Fruit fly (Drosophila melanogaster): ENCODE measurements around the gene CG9795.

The CG9795 gene

DNA sequence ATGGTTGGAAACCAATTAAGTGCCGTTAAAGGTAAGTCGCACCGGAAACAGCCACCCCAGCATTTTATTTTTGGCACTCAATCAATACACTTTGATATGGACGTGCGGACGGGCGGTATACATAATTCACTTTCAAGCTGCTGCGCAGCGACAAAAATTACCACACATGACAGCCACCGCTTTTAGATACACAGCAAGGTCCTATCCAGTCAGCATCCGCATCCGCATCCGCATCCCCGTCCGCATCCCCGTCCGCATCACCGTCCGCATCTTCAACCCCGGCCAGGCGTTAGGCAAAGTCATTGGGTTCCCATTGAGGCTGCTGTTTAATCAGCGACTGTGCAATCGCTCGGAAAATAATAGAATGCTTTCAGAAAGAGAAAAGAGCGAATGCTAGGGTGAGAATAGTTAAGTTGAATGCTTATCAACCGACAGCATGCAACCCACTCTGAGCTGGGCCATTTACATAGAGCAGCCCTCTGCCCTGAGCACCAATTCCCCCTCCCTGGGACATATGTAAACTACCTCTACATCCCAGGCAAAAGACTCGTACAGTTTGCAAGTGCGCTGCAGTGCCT is 35.0 kb upstream of the CG9795 start:
- no peak for TF ChIP-seq gl (tag; optimal IDR thresholded peaks at IDR 0.05)
- TF ChIP-seq rn (GFP tag; IDR thresholded peaks at IDR 0.05) = no peak
- no peak for TF ChIP-seq Snoo (tag; optimal IDR thresholded peaks at IDR 0.05)
- no peak for TF ChIP-seq D1 (tag; optimal IDR thresholded peaks at IDR 0.05)
- no peak for TF ChIP-seq CG13204 (GFP tag; optimal IDR thresholded peaks at IDR 0.05)
- no peak for TF ChIP-seq CG4496 (GFP tag; IDR thresholded peaks at IDR 0.05)
- no peak for TF ChIP-seq CG10348 (GFP tag; IDR thresholded peaks at IDR 0.05)
- no peak for TF ChIP-seq CG9948 (tag; optimal IDR thresholded peaks at IDR 0.05)
- no peak for TF ChIP-seq CG8301 (tag; optimal IDR thresholded peaks at IDR 0.05)
- TF ChIP-seq EcR (GFP tag; optimal IDR thresholded peaks at IDR 0.05) = no peak
- no peak for TF ChIP-seq CG8159 (tag; optimal IDR thresholded peaks at IDR 0.05)
- no peak for TF ChIP-seq fd96Ca (GFP tag; IDR thresholded peaks at IDR 0.05)
- no peak for TF ChIP-seq CG15710 (tag; optimal IDR thresholded peaks at IDR 0.05)
- no peak for TF ChIP-seq CG12605 (GFP tag; IDR thresholded peaks at IDR 0.05)
- TF ChIP-seq CG17806 (tag; optimal IDR thresholded peaks at IDR 0.05) = no peak

- TF ChIP-seq EcR (GFP tag; optimal IDR thresholded peaks at IDR 0.05) = no peak
- TF ChIP-seq gl (tag; optimal IDR thresholded peaks at IDR 0.05) = peak; percentile 7
- no peak for TF ChIP-seq CG13204 (GFP tag; optimal IDR thresholded peaks at IDR 0.05)
Measured at dm6 chr3R:4291289-4291688, 28.2 kb upstream of the CG9795 start.

DNA sequence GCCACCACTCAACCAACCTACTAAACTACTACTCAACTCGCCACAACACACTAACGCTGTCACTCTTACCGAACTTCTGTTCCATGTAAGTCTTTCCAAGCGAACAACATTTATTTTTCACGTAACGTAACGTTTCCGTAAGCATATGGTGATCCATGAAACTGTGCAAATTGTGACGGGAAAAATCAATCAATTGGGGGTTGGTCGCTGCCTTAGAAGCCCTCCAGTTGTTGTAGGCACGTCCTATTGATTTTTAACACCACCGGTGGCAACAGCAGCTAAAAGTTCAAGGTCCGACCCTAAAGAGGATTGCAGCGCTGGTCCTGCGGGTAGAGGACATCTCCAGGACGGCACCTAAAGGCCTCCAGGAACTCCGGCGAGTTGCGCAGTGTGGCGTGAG is 27.3 kb upstream of the CG9795 start:
- no peak for TF ChIP-seq fd96Ca (GFP tag; IDR thresholded peaks at IDR 0.05)
- no peak for TF ChIP-seq CG9948 (tag; optimal IDR thresholded peaks at IDR 0.05)
- TF ChIP-seq Ets98B (GFP tag; IDR thresholded peaks at IDR 0.05) = no peak
- TF ChIP-seq CG14655 (GFP tag; optimal IDR thresholded peaks at IDR 0.05) = no peak
- TF ChIP-seq Pif1A (GFP tag; optimal IDR thresholded peaks at IDR 0.05) = no peak
- TF ChIP-seq CG13204 (GFP tag; optimal IDR thresholded peaks at IDR 0.05) = no peak
- no peak for TF ChIP-seq CG34367 (tag; optimal IDR thresholded peaks at IDR 0.05)
- no peak for TF ChIP-seq Pif1B (GFP tag; optimal IDR thresholded peaks at IDR 0.05)
- no peak for TF ChIP-seq EcR (GFP tag; optimal IDR thresholded peaks at IDR 0.05)
- TF ChIP-seq CG12605 (GFP tag; IDR thresholded peaks at IDR 0.05) = no peak
- TF ChIP-seq rn (GFP tag; IDR thresholded peaks at IDR 0.05) = no peak
- no peak for TF ChIP-seq CG4496 (GFP tag; IDR thresholded peaks at IDR 0.05)
- no peak for TF ChIP-seq CG10348 (GFP tag; IDR thresholded peaks at IDR 0.05)
- no peak for TF ChIP-seq Snoo (tag; optimal IDR thresholded peaks at IDR 0.05)

DNA sequence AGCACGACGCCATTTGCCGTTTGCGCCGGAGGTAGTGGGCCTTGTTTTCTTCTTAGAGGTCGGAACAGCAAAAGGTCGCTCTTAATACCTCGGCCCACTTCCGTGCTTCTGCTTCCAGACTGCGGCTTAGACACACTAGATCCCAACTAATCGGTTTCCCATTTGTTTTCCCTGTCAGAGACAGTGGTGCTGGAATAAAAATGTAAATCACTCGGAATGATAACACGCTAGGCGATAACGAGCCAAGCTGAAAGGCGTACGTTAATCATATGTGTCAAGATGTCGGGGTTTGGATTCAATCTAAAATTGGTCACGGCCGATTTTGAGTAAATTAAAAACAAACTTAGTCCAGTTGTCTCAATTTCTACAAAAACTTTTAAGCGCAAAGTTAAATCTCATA is 24.8 kb upstream of the CG9795 start, which contains the start of gene Nepl11:
Gene Nepl11, minus strand, starts transcription at position 152 of the 400 bp plus-strand sequence.
- TF ChIP-seq Pif1A (GFP tag; optimal IDR thresholded peaks at IDR 0.05) (no peak), Ets98B (GFP tag; IDR thresholded peaks at IDR 0.05) (no peak)

DNA sequence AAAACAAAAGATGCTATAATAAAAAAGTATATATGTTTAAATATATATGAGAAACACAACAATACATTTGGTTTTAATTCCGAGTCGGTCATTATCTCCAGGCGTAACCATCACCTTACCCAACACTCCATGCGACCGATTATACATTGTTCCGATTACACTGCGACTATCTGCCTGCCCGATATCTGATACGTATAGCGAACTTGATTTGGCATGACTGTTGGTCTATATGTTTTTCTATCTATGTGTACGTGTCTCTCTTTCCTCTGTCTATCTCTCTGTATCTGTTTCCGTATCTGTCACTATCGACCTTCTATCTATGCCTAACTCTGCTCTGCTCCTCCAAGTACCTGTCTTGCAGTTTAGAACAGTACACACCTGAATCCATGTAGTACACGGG is 18.0 kb upstream of the CG9795 start:
- TF ChIP-seq CG8301 (tag; optimal IDR thresholded peaks at IDR 0.05) (no peak), CG9948 (tag; optimal IDR thresholded peaks at IDR 0.05) (no peak)

- TF ChIP-seq Snoo (tag; optimal IDR thresholded peaks at IDR 0.05) (peak; percentile 23), EcR (GFP tag; optimal IDR thresholded peaks at IDR 0.05) (peak; percentile 80), CG13204 (GFP tag; optimal IDR thresholded peaks at IDR 0.05) (no peak), gl (tag; optimal IDR thresholded peaks at IDR 0.05) (peak; percentile 34), CG8159 (tag; optimal IDR thresholded peaks at IDR 0.05) (peak; percentile 11), CG12605 (GFP tag; IDR thresholded peaks at IDR 0.05) (0 out of 2 replicates have a peak, but pooled peaks have one; percentile 41), CG17806 (tag; optimal IDR thresholded peaks at IDR 0.05) (no peak)
Measured at dm6 chr3R:4307664-4308416, 11.6 kb upstream of the CG9795 start, which contains the start of gene MP1. MP1 (plus strand) TSS chr3R:4307908.

DNA sequence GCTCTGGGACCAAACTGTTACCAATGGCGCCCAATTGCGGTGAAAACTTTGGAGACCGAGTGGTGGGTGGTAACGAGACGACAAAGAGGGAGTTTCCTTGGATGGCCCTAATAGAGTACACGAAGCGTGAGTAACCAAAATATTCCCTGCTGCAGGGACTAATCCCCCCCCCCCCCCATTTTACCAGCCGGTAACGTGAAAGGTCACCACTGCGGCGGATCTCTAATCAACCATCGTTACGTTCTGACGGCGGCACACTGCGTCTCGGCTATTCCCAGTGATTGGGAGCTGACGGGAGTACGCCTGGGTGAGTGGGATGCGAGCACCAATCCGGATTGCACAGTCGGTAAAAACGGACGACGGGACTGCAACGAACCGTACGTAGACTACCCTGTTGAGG is 10.8 kb upstream of the CG9795 start:
- TF ChIP-seq CG15710 (tag; optimal IDR thresholded peaks at IDR 0.05) (no peak), CG14655 (GFP tag; optimal IDR thresholded peaks at IDR 0.05) (no peak)

DNA sequence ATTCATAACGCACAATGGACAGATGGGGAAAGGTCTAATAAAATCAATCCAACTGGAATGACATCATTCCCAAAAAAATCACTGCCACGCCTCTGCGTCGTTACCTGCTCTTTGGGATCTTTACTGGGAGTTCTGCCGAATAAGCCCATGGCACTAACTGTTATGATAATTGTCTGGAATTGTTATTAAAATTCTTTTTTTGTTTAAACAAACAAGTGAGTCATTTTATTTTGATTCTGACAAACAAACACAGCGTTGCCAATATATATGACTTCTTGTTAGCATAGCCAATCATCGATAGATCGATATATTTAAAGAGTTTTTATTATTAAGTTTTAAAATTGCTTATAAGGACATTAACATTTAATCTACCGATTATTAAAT is 8.8 kb upstream of the CG9795 start, which contains the start of gene Vps24:
Gene Vps24, minus strand, starts transcription at position 265 of the 384 bp plus-strand sequence.
- TF ChIP-seq CG34367 (tag; optimal IDR thresholded peaks at IDR 0.05) = no peak
- TF ChIP-seq CG10348 (GFP tag; IDR thresholded peaks at IDR 0.05) = no peak
- peak; percentile 32 for TF ChIP-seq EcR (GFP tag; optimal IDR thresholded peaks at IDR 0.05)
